Worm (Caenorhabditis elegans) whole organism, L1 larva: Measurements from ENCODE around the gene rig-3.
A peak's percentile ranks its signal among the peaks of the same experiment; 100 is the strongest.

Experiments used
- C04F5.9 ChIP-seq: sonication (generic microtip); optimal IDR thresholded peaks from 2 replicates; lab custom pipeline; 2016; ENCODE audit warnings: missing genetic modification characterization, missing compliant biosample characterization
- C16A3.4 ChIP-seq: fragments of 150-350 bp; optimal IDR thresholded peaks from 2 replicates; lab custom pipeline; 2014; ENCODE audit warnings: missing biosample characterization, missing genetic modification characterization
- Y116A8C.19 ChIP-seq: sonication (generic microtip); optimal IDR thresholded peaks from 2 replicates; lab custom pipeline; 2016; ENCODE audit warnings: missing compliant biosample characterization, missing genetic modification characterization, borderline replicate concordance
- aha-1 ChIP-seq: fragments of 150-350 bp; optimal IDR thresholded peaks from 2 replicates; lab custom pipeline; 2014; ENCODE audit warnings: missing biosample characterization, missing genetic modification characterization
- alr-1 ChIP-seq: fragments of 200-800 bp; sonication (Bioruptor generic); optimal IDR thresholded peaks from 2 replicates; lab custom pipeline; 2018; ENCODE audit warnings: borderline replicate concordance, mild to moderate bottlenecking, missing genetic modification characterization, missing compliant biosample characterization
- aly-2 ChIP-seq: fragments of 150-350 bp; optimal IDR thresholded peaks from 2 replicates; lab custom pipeline; 2014; ENCODE audit warnings: missing biosample characterization, missing genetic modification characterization
- ama-1 ChIP-seq: fragments of 150-350 bp; optimal IDR thresholded peaks from 2 replicates; lab custom pipeline; 2014
- blmp-1 ChIP-seq: fragments of 150-350 bp; optimal IDR thresholded peaks from 2 replicates; lab custom pipeline; 2014; ENCODE audit warnings: missing biosample characterization, missing genetic modification characterization
- ceh-63 ChIP-seq: fragments of 200-800 bp; sonication (Bioruptor generic); optimal IDR thresholded peaks from 2 replicates; lab custom pipeline; 2018; ENCODE audit warnings: mild to moderate bottlenecking, missing genetic modification characterization, missing compliant biosample characterization
- ceh-8 ChIP-seq: fragments of 200-800 bp; sonication (Bioruptor generic); optimal IDR thresholded peaks from 2 replicates; lab custom pipeline; 2018; ENCODE audit warnings: mild to moderate bottlenecking, missing genetic modification characterization, moderate library complexity, missing compliant biosample characterization
- ceh-82 ChIP-seq, 3 experiments: fragments of 150-350 bp in 1 of 3; sonication (generic microtip) in 2 of 3; optimal IDR thresholded peaks; 2 replicates each; lab custom pipeline; 2014 to 2017; ENCODE audit warnings: missing biosample characterization in 3 of 3, missing genetic modification characterization in 3 of 3
- ceh-88 ChIP-seq: fragments of 200-800 bp; sonication (Bioruptor generic); IDR thresholded peaks from 2 replicates; pipeline ENCODE4 v1.3.6; 2022; ENCODE audit warnings: missing genetic modification characterization, missing compliant biosample characterization
- ceh-90 ChIP-seq: sonication (generic microtip); optimal IDR thresholded peaks from 2 replicates; lab custom pipeline; 2016; ENCODE audit warnings: missing genetic modification characterization, missing compliant biosample characterization
- ces-1 ChIP-seq: fragments of 150-350 bp; optimal IDR thresholded peaks from 2 replicates; lab custom pipeline; 2014; ENCODE audit warnings: missing biosample characterization, missing genetic modification reagents, missing genetic modification characterization
- dpl-1 ChIP-seq, 3 experiments: fragments of 150-350 bp in 2 of 3; sonication (generic microtip) in 1 of 3; optimal IDR thresholded peaks; 2 replicates each; lab custom pipeline; 2014 to 2017; ENCODE audit warnings: missing biosample characterization in 3 of 3, missing genetic modification characterization in 3 of 3, missing genetic modification reagents in 3 of 3
- efl-1 ChIP-seq, 4 experiments: fragments of 150-350 bp; optimal IDR thresholded peaks in 3 of 4; peaks in 1 of 4; 1 replicate in 1 of 4; 2 replicates in 3 of 4; lab custom pipeline; 2014; ENCODE audit warnings: missing biosample characterization in 2 of 4, missing genetic modification characterization in 2 of 4, missing genetic modification reagents in 2 of 4
- efl-3 ChIP-seq: fragments of 200-800 bp; sonication (Bioruptor generic); optimal IDR thresholded peaks from 2 replicates; lab custom pipeline; 2018; ENCODE audit warnings: mild to moderate bottlenecking, missing genetic modification characterization, missing compliant biosample characterization
- egl-13 ChIP-seq: sonication (generic microtip); optimal IDR thresholded peaks from 2 replicates; lab custom pipeline; 2016; ENCODE audit warnings: missing genotype, missing genetic modification reagents, missing genetic modification characterization, missing compliant biosample characterization
- egl-27 ChIP-seq, 2 experiments: fragments of 150-350 bp in 1 of 2; sonication (generic microtip); optimal IDR thresholded peaks; 3 replicates each; lab custom pipeline; 2017 to 2018; ENCODE audit warnings: missing biosample characterization in 2 of 2, missing genetic modification characterization in 2 of 2, missing genetic modification reagents in 2 of 2
- elt-2 ChIP-seq: sonication (generic microtip); optimal IDR thresholded peaks from 2 replicates; lab custom pipeline; 2016; ENCODE audit warnings: missing genetic modification characterization, mild to moderate bottlenecking, inconsistent platforms, missing compliant biosample characterization, missing genetic modification reagents
- fkh-8 ChIP-seq: sonication (generic microtip); optimal IDR thresholded peaks from 2 replicates; lab custom pipeline; 2016; ENCODE audit warnings: mild to moderate bottlenecking, missing genetic modification characterization, missing compliant biosample characterization
- hlh-17 ChIP-seq: fragments of 200-800 bp; sonication (Bioruptor generic); optimal IDR thresholded peaks from 2 replicates; lab custom pipeline; 2018; ENCODE audit warnings: missing genetic modification characterization, mild to moderate bottlenecking, missing compliant biosample characterization, moderate library complexity, borderline replicate concordance
- hpl-2 ChIP-seq: fragments of 150-350 bp; optimal IDR thresholded peaks from 2 replicates; lab custom pipeline; 2014; ENCODE audit warnings: missing biosample characterization, missing genetic modification reagents, missing genetic modification characterization
- irx-1 ChIP-seq: sonication (generic microtip); optimal IDR thresholded peaks from 2 replicates; lab custom pipeline; 2016; ENCODE audit warnings: missing genetic modification characterization, missing compliant biosample characterization
- lin-15B ChIP-seq: fragments of 150-350 bp; sonication (generic microtip); optimal IDR thresholded peaks from 3 replicates; lab custom pipeline; 2014; ENCODE audit warnings: missing biosample characterization, missing genetic modification characterization
- lin-39 ChIP-seq: fragments of 150-350 bp; optimal IDR thresholded peaks from 2 replicates; lab custom pipeline; 2014; ENCODE audit warnings: missing biosample characterization, missing genetic modification reagents, missing genetic modification characterization
- lir-3 ChIP-seq: sonication (generic microtip); optimal IDR thresholded peaks from 2 replicates; lab custom pipeline; 2016; ENCODE audit warnings: mild to moderate bottlenecking, missing genetic modification characterization, moderate library complexity, missing compliant biosample characterization; ENCODE audit not compliant: poor library complexity
- lsy-2 ChIP-seq, 2 experiments: fragments of 150-350 bp; optimal IDR thresholded peaks; 2 replicates each; lab custom pipeline; 2014; ENCODE audit warnings: missing biosample characterization in 2 of 2, missing genetic modification characterization in 2 of 2
- mab-9 ChIP-seq: fragments of 200-800 bp; sonication (Bioruptor generic); IDR thresholded peaks from 2 replicates; pipeline ENCODE4 v1.3.6; 2022; ENCODE audit warnings: missing genetic modification reagents, missing genetic modification characterization, missing compliant biosample characterization
- mef-2 ChIP-seq: fragments of 150-350 bp; optimal IDR thresholded peaks from 2 replicates; lab custom pipeline; 2014; ENCODE audit warnings: missing biosample characterization, missing genetic modification characterization
- mep-1 ChIP-seq: fragments of 150-350 bp; optimal IDR thresholded peaks from 2 replicates; lab custom pipeline; 2014; ENCODE audit warnings: missing biosample characterization, missing genetic modification characterization
- nhr-11 ChIP-seq: fragments of 150-350 bp; optimal IDR thresholded peaks from 2 replicates; lab custom pipeline; 2014; ENCODE audit warnings: missing biosample characterization, missing genetic modification characterization
- nhr-19 ChIP-seq: fragments of 200-800 bp; sonication (Bioruptor generic); conservative IDR thresholded peaks from 2 replicates; pipeline ENCODE4 v1.3.6; 2022; ENCODE audit warnings: missing genetic modification characterization, missing compliant biosample characterization
- nhr-20 ChIP-seq: sonication (generic microtip); optimal IDR thresholded peaks from 2 replicates; lab custom pipeline; 2016; ENCODE audit warnings: mild to moderate bottlenecking, missing genetic modification characterization, missing compliant biosample characterization
- nhr-237 ChIP-seq: fragments of 150-350 bp; optimal IDR thresholded peaks from 2 replicates; lab custom pipeline; 2014; ENCODE audit warnings: missing biosample characterization, missing genetic modification characterization
- nhr-76 ChIP-seq: sonication (generic microtip); optimal IDR thresholded peaks from 2 replicates; lab custom pipeline; 2017; ENCODE audit warnings: missing biosample characterization, missing genetic modification characterization
- nhr-77 ChIP-seq: fragments of 150-350 bp; optimal IDR thresholded peaks from 2 replicates; lab custom pipeline; 2014; ENCODE audit warnings: missing biosample characterization, missing genetic modification characterization
- pax-3 ChIP-seq: fragments of 200-800 bp; sonication (Bioruptor generic); optimal IDR thresholded peaks from 2 replicates; lab custom pipeline; 2018; ENCODE audit warnings: mild to moderate bottlenecking, missing genetic modification characterization, moderate library complexity, missing compliant biosample characterization
- pqm-1 ChIP-seq: sonication (generic microtip); optimal IDR thresholded peaks from 3 replicates; lab custom pipeline; 2017; ENCODE audit warnings: missing biosample characterization, missing genetic modification characterization
- skn-1 ChIP-seq: fragments of 150-350 bp; optimal IDR thresholded peaks from 2 replicates; lab custom pipeline; 2014; ENCODE audit warnings: missing biosample characterization, missing genetic modification characterization
- sox-4 ChIP-seq: sonication (generic microtip); optimal IDR thresholded peaks from 2 replicates; lab custom pipeline; 2016; ENCODE audit warnings: missing genetic modification characterization, missing compliant biosample characterization
- sptf-1 ChIP-seq: fragments of 150-350 bp; optimal IDR thresholded peaks from 2 replicates; lab custom pipeline; 2014; ENCODE audit warnings: missing biosample characterization, missing genetic modification characterization
- sup-37 ChIP-seq: fragments of 200-800 bp; sonication (Bioruptor generic); optimal IDR thresholded peaks from 2 replicates; lab custom pipeline; 2018; ENCODE audit warnings: mild to moderate bottlenecking, missing genetic modification characterization, missing compliant biosample characterization
- swsn-7 ChIP-seq: sonication (generic microtip); optimal IDR thresholded peaks from 2 replicates; lab custom pipeline; 2016; ENCODE audit warnings: missing genetic modification characterization, missing compliant biosample characterization
- tlp-1 ChIP-seq: fragments of 150-350 bp; optimal IDR thresholded peaks from 2 replicates; lab custom pipeline; 2014; ENCODE audit warnings: missing biosample characterization, missing genetic modification characterization
- unc-130 ChIP-seq: fragments of 150-350 bp; optimal IDR thresholded peaks from 2 replicates; lab custom pipeline; 2017; ENCODE audit warnings: missing biosample characterization, missing genetic modification characterization, inconsistent platforms
- unc-62 ChIP-seq: fragments of 150-350 bp; optimal IDR thresholded peaks from 2 replicates; lab custom pipeline; 2014; ENCODE audit warnings: missing biosample characterization, missing genetic modification reagents, missing genetic modification characterization
- unc-86 ChIP-seq: sonication (generic microtip); optimal IDR thresholded peaks from 2 replicates; lab custom pipeline; 2016; ENCODE audit warnings: missing genetic modification characterization, missing compliant biosample characterization
- xbp-1 ChIP-seq: sonication (generic microtip); optimal IDR thresholded peaks from 2 replicates; lab custom pipeline; 2016; ENCODE audit warnings: missing genetic modification characterization, missing compliant biosample characterization
- ztf-11 ChIP-seq, 2 experiments: sonication (generic microtip); optimal IDR thresholded peaks; 2 replicates each; lab custom pipeline; 2016 to 2017; ENCODE audit warnings: missing genetic modification characterization in 2 of 2, missing biosample characterization in 1 of 2, missing compliant biosample characterization in 1 of 2
- ztf-4 ChIP-seq: fragments of 150-350 bp; optimal IDR thresholded peaks from 2 replicates; lab custom pipeline; 2014; ENCODE audit warnings: missing biosample characterization, missing genetic modification characterization

The rig-3 gene

ce11 chrX:6818036-6818488 lies 35.4 kb upstream of the rig-3 start, which contains the start of gene dhs-28 (continued):
- TF ChIP-seq lin-39 (tag; lab: Kevin White, UChicago) (no peak), alr-1 (tag; lab: Kevin White, UChicago) (no peak), ceh-88 (GFP tag; lab: Robert Waterston, UW) (no peak), unc-62 (no peak), ztf-11 (tag; optimal IDR thresholded peaks at IDR 0.05; lab: Kevin White, UChicago) (no peak), sptf-1 (no peak), nhr-76 (tag; lab: Kevin White, UChicago) (no peak), pax-3 (tag; lab: Kevin White, UChicago) (no peak), ceh-8 (GFP tag; lab: Kevin White, UChicago) (no peak), mep-1 (tag; lab: Kevin White, UChicago) (no peak), aha-1 (tag; lab: Kevin White, UChicago) (no peak), egl-13 (tag; lab: Kevin White, UChicago) (no peak), lin-15B (tag; lab: Kevin White, UChicago) (no peak), swsn-7 (tag; lab: Kevin White, UChicago) (no peak), nhr-19 (GFP tag; lab: Robert Waterston, UW) (peak; percentile 30), nhr-11 (no peak), nhr-20 (tag; lab: Kevin White, UChicago) (peak; percentile 57), skn-1 (tag; lab: Kevin White, UChicago) (no peak), dpl-1 (GFP tag; optimal IDR thresholded peaks at IDR 0.05; lab: Kevin White, UChicago) (no peak), egl-27 (tag; optimal IDR thresholded peaks at IDR 0.05; lab: Kevin White, UChicago) (no peak), nhr-237 (tag; lab: Kevin White, UChicago) (no peak), mab-9 (GFP tag; lab: Robert Waterston, UW) (no peak), unc-86 (no peak), hlh-17 (GFP tag; lab: Kevin White, UChicago) (no peak), fkh-8 (no peak), ceh-63 (no peak), ces-1 (GFP tag; lab: Kevin White, UChicago) (no peak), ceh-90 (no peak), xbp-1 (tag; lab: Kevin White, UChicago) (no peak), ceh-82 (tag; optimal IDR thresholded peaks at IDR 0.05; lab: Kevin White, UChicago) (no peak), unc-130 (tag; lab: Kevin White, UChicago) (no peak), hpl-2 (no peak), sox-4 (tag; lab: Kevin White, UChicago) (no peak), mef-2 (tag; lab: Kevin White, UChicago) (no peak), Y116A8C.19 (tag; lab: Kevin White, UChicago) (no peak), efl-3 (GFP tag; lab: Kevin White, UChicago) (no peak), irx-1 (no peak)

DNA sequence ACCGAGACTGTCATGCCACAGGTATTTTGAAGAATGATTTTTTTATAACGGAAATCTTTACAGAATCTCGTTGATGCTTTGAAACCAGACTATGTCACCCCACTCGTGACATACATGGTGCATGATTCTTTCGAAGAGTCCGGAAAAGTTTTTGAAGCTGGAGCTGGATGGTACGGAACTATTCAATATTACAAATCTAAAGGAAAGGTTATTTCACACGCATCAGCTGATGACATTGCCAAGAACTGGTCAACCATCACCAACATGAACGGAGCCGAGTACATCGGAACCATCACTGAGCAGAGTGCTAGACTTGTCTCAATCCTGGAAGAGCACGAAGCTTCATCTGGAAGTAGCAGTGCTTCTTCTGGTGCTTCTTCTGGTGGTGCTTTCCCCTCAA lies 34.3 kb upstream of the rig-3 start:
- TF ChIP-seq efl-1 (optimal IDR thresholded peaks at IDR 0.05; lab: Kevin White, UChicago) (no peak), efl-1 (GFP tag; optimal IDR thresholded peaks at IDR 0.05 in 1 of 2; lab: Kevin White, UChicago) (peak in 1 of 2 experiments; percentile 43), C04F5.9 (no peak)

ce11 chrX:6819633-6820032 lies 33.8 kb upstream of the rig-3 start:
- TF ChIP-seq blmp-1 (tag; lab: Kevin White, UChicago) = no peak
- no peak for TF ChIP-seq ama-1 (lab: Kevin White, UChicago)
- no peak for TF ChIP-seq pqm-1
- no peak for TF ChIP-seq sup-37 (GFP tag; lab: Kevin White, UChicago)
- no peak for TF ChIP-seq unc-62
- TF ChIP-seq nhr-19 (GFP tag; lab: Robert Waterston, UW) = no peak
- no peak for TF ChIP-seq ceh-63
- TF ChIP-seq nhr-77 (tag; lab: Kevin White, UChicago) = no peak
- no peak for TF ChIP-seq ztf-4 (tag; lab: Kevin White, UChicago)
- no peak for TF ChIP-seq ceh-82 (tag; optimal IDR thresholded peaks at IDR 0.05; lab: Kevin White, UChicago)
- TF ChIP-seq lir-3 (tag; lab: Kevin White, UChicago) = no peak
- no peak for TF ChIP-seq C16A3.4
- no peak for TF ChIP-seq aly-2 (tag; lab: Kevin White, UChicago)
- no peak for TF ChIP-seq ceh-8 (GFP tag; lab: Kevin White, UChicago)
- no peak for TF ChIP-seq ceh-88 (GFP tag; lab: Robert Waterston, UW)
- TF ChIP-seq lsy-2 (tag; optimal IDR thresholded peaks at IDR 0.05; lab: Kevin White, UChicago) = no peak
- no peak for TF ChIP-seq tlp-1 (tag; lab: Kevin White, UChicago)
- no peak for TF ChIP-seq elt-2 (tag; lab: Kevin White, UChicago)
- TF ChIP-seq dpl-1 (GFP tag; optimal IDR thresholded peaks at IDR 0.05; lab: Kevin White, UChicago) = no peak
- no peak for TF ChIP-seq mef-2 (tag; lab: Kevin White, UChicago)
